Fruit fly (Drosophila melanogaster): Measurements from ENCODE around the gene lilli.

lilli gene

dm6 chr2L:2882968-2883702 is 2.6 kb upstream of the lilli start:
- TF ChIP-seq CG8478 (optimal IDR thresholded peaks at IDR 0.05) (no peak), CTCF (optimal IDR thresholded peaks at IDR 0.05) (no peak)

DNA sequence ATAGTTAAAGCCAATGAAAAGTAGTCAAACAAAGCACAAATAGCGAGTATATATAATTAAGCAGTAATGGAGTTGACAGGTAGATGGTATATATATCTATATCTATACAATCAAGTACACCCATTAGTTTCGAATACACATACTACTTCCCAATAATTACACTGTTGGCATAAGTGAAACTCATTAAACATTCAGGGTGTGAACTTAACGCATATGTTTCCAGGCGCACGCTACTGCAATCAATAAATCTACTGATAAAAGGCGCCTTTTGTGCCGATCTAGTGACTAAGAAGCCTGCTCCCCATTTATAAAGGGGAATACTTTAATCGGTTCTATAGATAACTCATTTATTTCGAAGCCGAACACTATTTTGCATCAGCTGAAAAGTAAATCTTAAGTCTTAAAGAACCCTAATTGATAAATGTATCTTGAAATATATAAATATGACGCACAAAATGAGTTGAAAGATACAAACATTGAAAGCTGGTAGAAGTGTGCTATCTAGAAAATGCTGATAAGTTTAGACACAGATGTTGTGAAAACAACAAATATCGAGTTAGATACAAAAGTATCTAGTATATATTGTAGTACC is 1.9 kb upstream of the lilli start:
- no peak for TF ChIP-seq CG8478 (optimal IDR thresholded peaks at IDR 0.05)
- TF ChIP-seq CTCF (optimal IDR thresholded peaks at IDR 0.05): no peak

DNA sequence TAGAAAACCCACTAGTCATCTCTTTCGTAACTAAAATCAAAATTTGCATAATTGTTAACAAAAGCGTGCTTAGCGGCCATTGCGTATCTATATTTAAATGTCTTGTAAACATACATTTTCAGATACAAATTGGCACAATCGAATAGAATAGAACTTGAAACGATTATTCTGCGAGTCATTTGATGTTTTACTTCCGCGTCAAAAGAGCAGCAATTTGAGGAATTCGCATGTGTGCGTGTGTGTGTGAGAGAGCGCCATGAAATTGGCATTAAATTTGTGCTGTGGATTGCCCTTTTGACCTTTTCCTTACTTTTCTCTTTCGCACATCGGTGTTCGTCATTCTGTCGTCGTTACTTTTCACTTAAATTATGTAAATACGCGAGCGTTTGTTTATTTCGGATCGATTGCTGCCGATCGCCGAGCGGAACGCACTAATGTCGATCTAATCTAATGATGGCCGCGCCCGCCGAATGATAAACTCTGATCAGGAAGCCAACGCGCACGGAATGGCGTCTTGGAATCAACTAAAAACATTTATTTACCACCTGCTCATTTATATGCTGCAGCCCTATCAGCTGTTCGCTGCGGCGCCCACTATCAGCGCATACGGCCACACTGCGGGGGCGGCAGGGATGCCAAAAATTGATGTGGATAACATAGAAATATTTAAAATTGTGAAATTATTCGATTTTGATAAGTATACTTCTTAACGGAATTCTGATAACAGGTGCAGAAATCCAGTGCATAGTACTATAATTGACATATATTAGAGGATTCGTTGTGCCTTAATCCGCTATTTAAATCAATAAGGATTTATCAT is 836 bp upstream of the lilli start:
- no peak for TF ChIP-seq CG8478 (optimal IDR thresholded peaks at IDR 0.05)
- TF ChIP-seq CTCF (optimal IDR thresholded peaks at IDR 0.05): no peak

DNA sequence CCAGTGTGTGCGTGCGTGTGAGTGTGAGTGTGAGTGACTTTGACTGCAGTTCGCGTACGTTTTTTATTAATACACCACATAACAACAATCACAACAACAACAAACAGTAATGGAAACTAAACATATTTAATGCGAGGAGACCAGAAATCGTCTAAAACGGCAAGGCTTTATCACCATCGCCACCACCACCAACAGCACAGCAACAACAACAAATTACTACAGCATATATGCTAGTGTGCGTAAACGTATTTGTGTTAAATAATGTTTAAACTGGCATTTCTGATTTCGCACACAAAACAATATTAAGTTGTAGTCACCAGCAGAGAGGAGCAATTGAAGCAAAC is 469 bp downstream of the lilli start:
- no peak for TF ChIP-seq CTCF (optimal IDR thresholded peaks at IDR 0.05)

DNA sequence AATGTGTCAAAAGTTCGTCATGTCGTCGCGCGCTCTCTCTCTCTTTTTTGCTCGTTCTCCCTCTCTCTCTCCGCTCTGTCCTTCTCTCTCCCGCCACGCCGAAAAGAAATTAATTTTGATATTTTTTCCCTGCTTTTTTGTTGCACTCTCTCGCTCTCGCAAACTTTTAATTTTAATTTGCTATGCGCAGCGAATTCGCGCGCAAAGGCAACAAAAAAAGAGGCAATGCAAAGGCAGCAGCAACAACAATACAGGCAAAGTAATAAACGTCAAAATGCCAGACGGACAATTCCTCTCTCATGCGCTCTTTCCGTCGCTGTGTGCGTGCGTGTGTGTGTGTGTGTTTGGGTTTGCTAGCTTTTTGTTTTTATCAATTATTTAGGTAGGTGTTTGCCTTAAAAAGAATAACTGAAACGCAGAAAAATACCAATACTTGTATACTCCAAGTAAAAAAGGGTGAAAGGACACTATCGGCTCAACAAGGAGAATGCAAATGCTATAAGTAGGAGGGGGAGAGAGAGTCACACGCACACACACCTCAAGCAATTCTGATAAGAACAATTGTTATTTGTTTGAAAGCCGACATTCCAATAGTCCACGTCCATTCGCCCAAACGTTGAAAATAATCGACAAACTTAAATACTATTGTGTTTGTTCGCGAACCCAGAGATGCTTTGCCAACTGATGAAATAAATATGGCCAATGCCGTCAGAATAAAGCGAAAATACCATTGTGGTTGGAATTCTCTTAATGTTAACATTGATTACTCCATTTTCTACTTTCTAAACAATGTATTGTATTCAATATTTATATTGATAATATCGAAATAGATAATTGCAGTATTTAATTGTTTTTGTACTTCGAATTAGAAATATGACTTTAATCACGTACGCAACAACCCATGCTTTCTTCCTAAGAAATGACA is 1.1 kb downstream of the lilli start:
- TF ChIP-seq CTCF (optimal IDR thresholded peaks at IDR 0.05) (no peak), CG8478 (optimal IDR thresholded peaks at IDR 0.05) (no peak)

- no peak for TF ChIP-seq CG8478 (optimal IDR thresholded peaks at IDR 0.05)
- no peak for TF ChIP-seq CTCF (optimal IDR thresholded peaks at IDR 0.05)
Observed at dm6 chr2L:2887760-2888600, 2.3 kb downstream of the lilli start.

dm6 chr2L:2888859-2889443 is 3.2 kb downstream of the lilli start:
- no peak for TF ChIP-seq CTCF (optimal IDR thresholded peaks at IDR 0.05)

DNA sequence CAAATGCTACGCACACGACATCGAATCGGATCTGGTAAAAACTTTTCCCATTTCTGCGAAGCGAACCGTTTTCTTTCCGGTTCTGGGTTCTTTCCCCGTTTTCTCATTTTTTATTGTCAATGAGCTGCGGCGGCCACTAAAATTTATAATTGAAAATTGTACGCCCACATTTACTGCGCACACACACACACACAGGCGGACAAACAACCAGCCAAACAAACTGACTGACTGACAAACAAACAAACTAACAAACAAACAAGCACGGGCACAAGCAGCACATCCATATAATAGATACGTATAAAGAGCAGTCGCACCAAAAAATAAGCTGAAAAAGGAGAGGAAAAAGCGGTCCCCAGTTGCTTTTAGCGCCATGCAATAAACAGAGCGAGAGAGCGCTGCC is 5.5 kb downstream of the lilli start:
- no peak for TF ChIP-seq CTCF (optimal IDR thresholded peaks at IDR 0.05)
- TF ChIP-seq CG8478 (optimal IDR thresholded peaks at IDR 0.05): no peak

DNA sequence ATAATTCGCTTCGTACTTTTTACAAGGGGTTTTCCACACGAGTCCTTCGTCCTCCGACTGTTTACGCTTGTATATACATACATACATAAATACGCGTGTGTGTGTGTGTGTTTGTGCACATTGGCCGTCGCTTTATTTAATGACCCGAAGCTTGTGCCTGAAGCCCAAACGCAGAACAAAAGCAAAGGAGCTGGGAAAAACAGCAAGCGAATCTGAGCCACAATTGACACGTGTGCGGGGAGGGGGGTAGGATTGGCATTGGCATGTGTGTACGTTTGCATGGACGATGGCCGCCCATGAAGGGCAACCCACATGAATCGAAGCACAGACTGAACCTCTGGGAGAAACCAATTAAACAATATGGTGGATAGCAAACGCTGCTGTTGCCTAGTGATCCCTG is 8.6 kb downstream of the lilli start:
- TF ChIP-seq CG8478 (optimal IDR thresholded peaks at IDR 0.05): no peak
- no peak for TF ChIP-seq CTCF (optimal IDR thresholded peaks at IDR 0.05)

DNA sequence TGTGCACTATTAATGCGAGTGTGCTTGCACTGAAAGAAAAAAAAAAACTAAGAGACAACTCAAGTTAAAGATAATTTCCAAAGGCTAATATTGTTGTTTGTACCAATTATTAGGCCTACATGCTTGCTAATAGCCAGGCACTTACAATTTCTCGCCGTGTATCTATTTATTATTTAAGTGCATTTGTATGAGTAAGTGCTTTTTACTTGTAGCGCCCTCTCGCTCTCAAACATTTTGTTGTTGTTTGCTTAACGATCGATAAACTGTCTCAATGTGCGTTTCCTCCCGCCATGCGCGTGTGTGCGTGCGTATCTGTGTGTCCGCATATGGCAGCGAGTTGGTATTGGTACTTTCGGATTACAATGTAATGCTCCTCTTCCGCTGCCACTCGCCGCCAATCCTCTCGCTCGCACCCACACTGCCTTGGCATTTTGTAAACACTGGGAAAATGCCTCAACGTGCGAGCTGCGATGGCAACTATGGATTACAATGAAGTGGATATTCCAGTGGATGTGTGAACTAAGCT is 11.4 kb downstream of the lilli start:
- TF ChIP-seq CTCF (optimal IDR thresholded peaks at IDR 0.05) (no peak), CG8478 (optimal IDR thresholded peaks at IDR 0.05) (no peak)

DNA sequence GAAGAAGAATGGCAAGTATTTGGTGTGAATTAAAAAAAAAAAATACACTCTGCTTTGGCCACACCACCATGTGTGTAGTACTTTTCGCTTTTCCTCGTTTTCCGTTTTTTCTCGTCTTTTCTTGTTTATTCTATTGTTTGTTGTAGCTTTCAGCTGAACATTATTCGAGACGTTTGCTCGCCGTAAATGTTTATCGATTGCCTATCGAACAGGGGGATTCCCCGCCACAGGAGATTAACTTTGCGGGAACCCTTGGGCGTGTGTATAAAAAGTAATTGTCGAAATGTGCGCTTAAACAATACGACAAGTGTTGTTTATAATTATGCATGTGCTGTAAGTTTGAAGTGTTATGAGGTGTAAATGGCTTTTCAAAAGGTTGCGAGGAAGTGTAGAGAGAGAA is 12.0 kb downstream of the lilli start:
- TF ChIP-seq CG8478 (optimal IDR thresholded peaks at IDR 0.05) (no peak), CTCF (optimal IDR thresholded peaks at IDR 0.05) (no peak)

- TF ChIP-seq CTCF (optimal IDR thresholded peaks at IDR 0.05): no peak
- no peak for TF ChIP-seq CG8478 (optimal IDR thresholded peaks at IDR 0.05)
Observed at dm6 chr2L:2898247-2898646, 12.5 kb downstream of the lilli start.

dm6 chr2L:2900392-2901028 is 14.8 kb downstream of the lilli start:
- TF ChIP-seq CG8478 (optimal IDR thresholded peaks at IDR 0.05) (no peak), CTCF (optimal IDR thresholded peaks at IDR 0.05) (no peak)

Data from S2 (cell line).